Fruit fly (Drosophila melanogaster) whole organism, prepupa: ENCODE measurements around the gene CG33296.

ENCODE experiments used
- CG3919 ChIP-seq: fragments of 200-800 bp; sonication (Bioruptor generic); optimal IDR thresholded peaks from 3 replicates; lab custom pipeline; 2016; ENCODE audit warnings: missing biosample characterization, missing genetic modification characterization
- CG6854 ChIP-seq: fragments of 200-800 bp; sonication (Bioruptor generic); optimal IDR thresholded peaks from 2 replicates; lab custom pipeline; 2017; ENCODE audit warnings: missing biosample characterization, mild to moderate bottlenecking, missing genetic modification characterization
- Eip75B ChIP-seq: fragments of 200-800 bp; sonication (Bioruptor generic); optimal IDR thresholded peaks from 3 replicates; lab custom pipeline; 2016; ENCODE audit warnings: missing biosample characterization, missing genetic modification characterization
- Eip78C ChIP-seq: fragments of 200-800 bp; sonication (Bioruptor generic); peaks from one replicate; lab custom pipeline; 2016; ENCODE audit warnings: missing biosample characterization, missing genetic modification characterization
- Lpt ChIP-seq: fragments of 200-800 bp; sonication (Bioruptor generic); optimal IDR thresholded peaks from 3 replicates; lab custom pipeline; 2016; ENCODE audit warnings: missing biosample characterization, missing genetic modification characterization
- pdm3 ChIP-seq: fragments of 200-800 bp; sonication (Bioruptor generic); optimal IDR thresholded peaks from 3 replicates; lab custom pipeline; 2016; ENCODE audit warnings: missing biosample characterization, missing genetic modification characterization

DNA sequence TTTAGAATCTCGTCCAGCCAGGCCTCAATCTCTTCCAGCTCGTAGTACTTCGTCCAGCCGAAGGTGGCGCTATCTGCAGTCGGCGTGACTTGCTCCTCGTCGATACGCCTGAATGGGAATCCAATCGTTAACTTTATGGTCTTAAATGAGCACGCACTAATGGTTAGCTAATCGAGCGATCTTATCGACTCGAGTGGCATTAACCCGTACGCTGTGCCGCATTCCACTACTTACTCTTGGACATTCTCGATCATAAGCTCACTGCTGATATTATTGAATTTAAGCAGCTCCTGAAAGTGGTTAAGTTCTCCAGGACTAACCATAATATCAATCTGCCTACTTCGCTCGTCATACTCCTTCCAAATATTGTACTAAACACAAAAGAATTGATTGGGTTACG is 26.0 kb downstream of the CG33296 start:
- TF ChIP-seq CG6854 (GFP tag; lab: Kevin White, UChicago) (no peak), pdm3 (GFP tag; lab: Kevin White, UChicago) (no peak), Eip78C (GFP tag; lab: Kevin White, UChicago) (no peak), CG3919 (no peak), Eip75B (no peak), Lpt (GFP tag; lab: Kevin White, UChicago) (no peak)
